Worm (Caenorhabditis elegans): ENCODE data around the gene F26C11.3.
"Not testable (repeated sequence)": the region's sequence is repeated elsewhere in the genome, so short reads cannot be mapped to it uniquely, and the experiment has no call there.

The F26C11.3 gene

DNA sequence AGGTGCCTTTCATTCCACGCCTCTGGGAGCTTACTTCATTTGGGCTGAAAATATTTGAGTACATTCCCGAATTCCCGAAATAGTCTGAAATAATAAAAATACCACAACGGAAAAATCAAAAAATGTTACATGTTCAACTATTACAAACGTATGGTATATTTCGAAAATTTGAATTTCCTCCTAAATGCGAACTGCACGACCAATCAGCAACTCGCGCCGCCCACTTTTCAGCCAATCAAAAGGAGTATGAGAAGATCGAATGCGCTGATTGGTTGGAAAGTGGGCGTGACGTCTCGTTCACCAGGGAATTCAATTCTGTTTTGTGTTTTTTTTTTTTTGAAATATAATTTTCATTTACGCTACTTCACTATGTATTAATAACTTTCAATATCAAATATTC lies 46.2 kb downstream of the F26C11.3 start, which contains the start of gene old-1:
Gene old-1, minus strand, starts transcription at position 50 of the 400 bp plus-strand sequence.
- TF ChIP-seq T22C8.4 (GFP tag; IDR thresholded peaks at IDR 0.05): no peak
- TF ChIP-seq ztf-23 (GFP tag; IDR thresholded peaks at IDR 0.05): no peak
- no peak for TF ChIP-seq ref-1 (GFP tag; conservative IDR thresholded peaks at IDR 0.05)
- TF ChIP-seq ztf-29 (GFP tag; IDR thresholded peaks at IDR 0.05): no peak
- TF ChIP-seq tab-1 (GFP tag; IDR thresholded peaks at IDR 0.05): no peak
- no peak for TF ChIP-seq klf-2 (GFP tag; conservative IDR thresholded peaks at IDR 0.05)
- TF ChIP-seq med-1 (GFP tag; optimal IDR thresholded peaks at IDR 0.05; ENCODE audit: insufficient read depth): no peak
- no peak for TF ChIP-seq cog-1 (tag; optimal IDR thresholded peaks at IDR 0.05)
- no peak for TF ChIP-seq flt-1 (GFP tag; IDR thresholded peaks at IDR 0.05)

DNA sequence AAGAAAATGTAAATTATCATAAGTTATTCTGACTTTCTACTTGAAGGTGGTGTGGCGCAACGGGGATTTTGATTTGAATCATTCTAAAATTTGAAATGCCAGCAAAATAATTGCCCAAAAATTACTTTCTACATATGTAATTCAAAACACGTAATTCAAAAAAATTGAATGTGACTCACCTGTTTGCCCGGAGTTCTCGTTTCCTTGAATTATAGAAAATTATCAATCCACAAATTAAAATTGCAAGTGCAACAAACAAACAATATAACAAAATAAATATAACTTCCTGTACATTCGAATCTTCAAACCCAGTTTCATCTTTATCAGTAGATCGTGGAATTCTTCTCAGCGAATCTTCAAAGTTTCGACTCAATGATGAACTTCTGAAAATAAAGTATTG lies 46.7 kb downstream of the F26C11.3 start:
- no peak for TF ChIP-seq ref-1 (GFP tag; conservative IDR thresholded peaks at IDR 0.05)
- TF ChIP-seq cog-1 (tag; optimal IDR thresholded peaks at IDR 0.05): no peak
- no peak for TF ChIP-seq T22C8.4 (GFP tag; IDR thresholded peaks at IDR 0.05)
- TF ChIP-seq ztf-23 (GFP tag; IDR thresholded peaks at IDR 0.05): no peak
- no peak for TF ChIP-seq ztf-29 (GFP tag; IDR thresholded peaks at IDR 0.05)
- TF ChIP-seq tab-1 (GFP tag; IDR thresholded peaks at IDR 0.05): no peak
- TF ChIP-seq klf-2 (GFP tag; conservative IDR thresholded peaks at IDR 0.05): no peak
- no peak for TF ChIP-seq med-1 (GFP tag; optimal IDR thresholded peaks at IDR 0.05; ENCODE audit: insufficient read depth)
- TF ChIP-seq flt-1 (GFP tag; IDR thresholded peaks at IDR 0.05): no peak

DNA sequence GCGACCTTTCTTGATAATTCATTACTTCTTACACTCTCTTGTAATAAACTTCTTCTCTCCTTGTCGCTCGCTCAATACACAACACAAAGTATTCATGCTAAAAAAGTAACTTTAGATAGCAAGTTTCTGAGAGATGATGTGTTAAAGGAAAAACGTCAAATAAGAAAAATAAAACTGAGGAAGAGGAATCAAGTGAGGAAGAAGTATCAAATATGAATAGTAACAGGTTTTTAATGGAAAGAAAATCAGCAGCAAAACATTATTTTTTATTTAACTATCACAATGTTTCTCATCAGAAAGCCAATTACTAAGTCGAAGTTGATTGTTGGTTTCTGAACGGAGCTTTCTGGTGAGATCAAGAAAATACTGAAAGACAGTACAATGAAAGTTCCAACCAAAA lies 48.5 kb downstream of the F26C11.3 start, which contains the start of gene chil-1:
Gene chil-1, minus strand, starts transcription at position 101 of the 400 bp plus-strand sequence.
- not testable (repeated sequence) for TF ChIP-seq ztf-23 (GFP tag; IDR thresholded peaks at IDR 0.05); flt-1 (GFP tag; IDR thresholded peaks at IDR 0.05); cog-1 (tag; optimal IDR thresholded peaks at IDR 0.05)

DNA sequence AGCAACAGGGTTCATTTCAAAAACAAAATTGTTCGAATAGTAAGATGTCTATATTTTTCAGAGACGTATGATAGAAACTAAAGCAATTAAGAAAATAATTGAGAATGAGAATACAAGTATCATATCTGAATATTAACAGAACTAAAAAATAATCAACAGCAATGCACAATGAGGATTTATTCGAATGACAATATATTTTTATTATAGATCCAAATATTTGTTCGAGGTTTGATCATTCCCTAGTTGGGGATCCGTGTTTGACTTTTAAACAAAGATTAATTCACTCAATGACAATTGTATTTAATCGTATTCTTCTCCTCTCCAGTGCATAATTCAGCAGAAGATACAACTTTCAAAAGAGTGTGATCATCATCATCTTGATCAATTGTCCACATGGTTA lies 52.8 kb downstream of the F26C11.3 start, which contains the start of gene C08H9.18:
Gene C08H9.18, minus strand, starts transcription at position 101 of the 400 bp plus-strand sequence.
- TF ChIP-seq T22C8.4 (GFP tag; IDR thresholded peaks at IDR 0.05) (no peak), cog-1 (tag; optimal IDR thresholded peaks at IDR 0.05) (no peak), ref-1 (GFP tag; conservative IDR thresholded peaks at IDR 0.05) (no peak), ztf-23 (GFP tag; IDR thresholded peaks at IDR 0.05) (no peak), med-1 (GFP tag; optimal IDR thresholded peaks at IDR 0.05; ENCODE audit: insufficient read depth) (no peak), ztf-29 (GFP tag; IDR thresholded peaks at IDR 0.05) (no peak), klf-2 (GFP tag; conservative IDR thresholded peaks at IDR 0.05) (no peak), flt-1 (GFP tag; IDR thresholded peaks at IDR 0.05) (no peak), tab-1 (GFP tag; IDR thresholded peaks at IDR 0.05) (no peak)

DNA sequence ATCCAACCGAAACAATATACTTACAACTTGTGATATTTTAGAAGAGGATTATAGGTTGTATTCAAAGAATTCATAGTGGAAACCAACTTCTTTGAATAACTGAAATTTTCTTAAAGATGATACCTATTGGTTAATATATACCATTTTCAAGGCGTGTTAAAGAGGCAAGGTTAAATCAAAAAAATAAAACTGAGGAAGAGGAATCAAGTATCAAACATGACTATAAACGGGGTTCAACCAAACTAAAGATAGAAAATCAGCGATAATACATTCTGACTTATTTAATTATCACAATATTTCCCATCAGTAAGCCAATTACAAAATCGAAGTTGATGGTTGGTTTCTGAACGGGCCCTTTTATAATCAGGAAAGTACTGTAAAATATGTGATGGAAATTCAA lies 53.5 kb downstream of the F26C11.3 start, which contains the start of gene chil-3:
Gene chil-3, minus strand, starts transcription at position 101 of the 400 bp plus-strand sequence.
- TF ChIP-seq ztf-23 (GFP tag; IDR thresholded peaks at IDR 0.05) (no peak), flt-1 (GFP tag; IDR thresholded peaks at IDR 0.05) (no peak), med-1 (GFP tag; optimal IDR thresholded peaks at IDR 0.05; ENCODE audit: insufficient read depth) (no peak), T22C8.4 (GFP tag; IDR thresholded peaks at IDR 0.05) (no peak)

DNA sequence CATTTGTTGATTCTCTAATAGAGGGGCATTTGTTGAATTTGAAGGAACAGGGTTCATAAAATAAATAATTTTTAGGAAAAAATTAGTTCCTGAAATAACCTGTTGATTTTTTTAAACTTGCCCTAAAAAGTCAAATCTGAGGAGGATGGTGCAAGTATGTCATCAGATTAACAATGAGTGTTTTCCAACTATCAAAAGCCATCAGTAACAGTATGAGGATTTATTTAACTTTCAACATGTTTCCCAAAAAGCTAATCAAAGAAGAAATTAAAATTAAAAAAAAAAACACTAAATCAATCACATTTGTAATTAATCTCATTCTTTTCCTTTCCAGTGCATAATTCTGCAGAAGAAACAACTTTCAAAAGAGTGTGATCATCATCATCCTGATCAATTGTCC lies 55.3 kb downstream of the F26C11.3 start, which contains the start of gene chil-5:
Gene chil-5, minus strand, starts transcription at position 101 of the 400 bp plus-strand sequence.
- no peak for TF ChIP-seq tab-1 (GFP tag; IDR thresholded peaks at IDR 0.05)
- no peak for TF ChIP-seq ztf-29 (GFP tag; IDR thresholded peaks at IDR 0.05)
- TF ChIP-seq ref-1 (GFP tag; conservative IDR thresholded peaks at IDR 0.05): no peak
- no peak for TF ChIP-seq ztf-23 (GFP tag; IDR thresholded peaks at IDR 0.05)
- TF ChIP-seq med-1 (GFP tag; optimal IDR thresholded peaks at IDR 0.05; ENCODE audit: insufficient read depth): no peak

DNA sequence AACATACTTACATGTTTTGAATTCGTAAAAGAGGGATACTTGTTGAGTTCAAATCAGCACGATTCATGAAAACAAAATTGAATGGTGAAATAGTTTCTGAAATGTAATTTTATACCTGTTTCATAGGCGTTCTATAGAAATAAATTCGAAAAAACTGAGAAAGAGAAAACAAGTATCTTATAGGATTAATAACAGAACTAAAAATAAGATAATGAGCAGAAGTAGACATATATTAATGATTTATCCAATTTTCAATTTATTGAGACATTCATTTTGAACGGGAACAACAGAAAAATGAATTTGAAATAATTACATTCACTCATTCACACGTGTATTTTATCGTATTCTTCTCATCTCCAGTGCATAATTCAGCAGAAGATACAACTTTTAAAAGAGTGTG lies 57.1 kb downstream of the F26C11.3 start, which contains the start of gene chil-6:
Gene chil-6, minus strand, starts transcription at position 101 of the 400 bp plus-strand sequence.
- TF ChIP-seq ztf-29 (GFP tag; IDR thresholded peaks at IDR 0.05) (no peak), med-1 (GFP tag; optimal IDR thresholded peaks at IDR 0.05; ENCODE audit: insufficient read depth) (no peak), T22C8.4 (GFP tag; IDR thresholded peaks at IDR 0.05) (no peak), tab-1 (GFP tag; IDR thresholded peaks at IDR 0.05) (no peak), ztf-23 (GFP tag; IDR thresholded peaks at IDR 0.05) (no peak), flt-1 (GFP tag; IDR thresholded peaks at IDR 0.05) (no peak), ref-1 (GFP tag; conservative IDR thresholded peaks at IDR 0.05) (no peak)

DNA sequence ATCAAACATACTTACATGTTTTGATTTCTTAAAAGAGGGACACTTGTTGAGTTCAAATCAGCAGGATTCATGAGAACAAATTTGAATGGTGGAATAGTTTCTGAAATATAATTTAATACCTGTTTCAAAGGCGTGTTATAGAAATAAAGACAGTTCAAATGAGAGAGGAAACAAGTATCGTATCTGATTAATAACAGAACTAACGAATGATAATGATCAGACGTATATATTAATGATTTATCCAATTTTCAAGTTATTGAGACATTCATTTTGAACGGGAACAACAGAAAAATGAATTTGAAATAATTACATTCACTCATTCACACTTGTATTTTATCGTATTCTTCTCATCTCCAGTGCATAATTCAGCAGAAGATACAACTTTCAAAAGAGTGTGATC lies 59.3 kb downstream of the F26C11.3 start, which contains the start of gene chil-4:
Gene chil-4, minus strand, starts transcription at position 101 of the 400 bp plus-strand sequence.
- TF ChIP-seq ref-1 (GFP tag; conservative IDR thresholded peaks at IDR 0.05): no peak
- no peak for TF ChIP-seq flt-1 (GFP tag; IDR thresholded peaks at IDR 0.05)
- no peak for TF ChIP-seq cog-1 (tag; optimal IDR thresholded peaks at IDR 0.05)
- TF ChIP-seq med-1 (GFP tag; optimal IDR thresholded peaks at IDR 0.05; ENCODE audit: insufficient read depth): no peak
- TF ChIP-seq tab-1 (GFP tag; IDR thresholded peaks at IDR 0.05): no peak
- TF ChIP-seq T22C8.4 (GFP tag; IDR thresholded peaks at IDR 0.05): no peak
- no peak for TF ChIP-seq klf-2 (GFP tag; conservative IDR thresholded peaks at IDR 0.05)
- no peak for TF ChIP-seq ztf-29 (GFP tag; IDR thresholded peaks at IDR 0.05)
- TF ChIP-seq ztf-23 (GFP tag; IDR thresholded peaks at IDR 0.05): no peak
